Worm (Caenorhabditis elegans) whole organism, late embryonic: ENCODE data around the gene K08E7.5.

Source experiments
- C38D4.7 ChIP-seq: fragments of 200-800 bp; sonication (Bioruptor generic); optimal IDR thresholded peaks from 2 replicates; lab custom pipeline; 2018; ENCODE audit warnings: mild to moderate bottlenecking, missing genetic modification characterization, moderate library complexity, missing compliant biosample characterization
- K02D7.2 ChIP-seq: sonication (generic microtip); optimal IDR thresholded peaks from 2 replicates; lab custom pipeline; 2017; ENCODE audit warnings: mild to moderate bottlenecking, missing genetic modification characterization, missing compliant biosample characterization
- ama-1 ChIP-seq: fragments of 150-350 bp; optimal IDR thresholded peaks from 2 replicates; lab custom pipeline; 2014
- ceh-14 ChIP-seq: sonication (generic microtip); optimal IDR thresholded peaks from 2 replicates; lab custom pipeline; 2016; ENCODE audit warnings: missing genotype, missing genetic modification characterization, missing compliant biosample characterization
- ceh-19 ChIP-seq: fragments of 200-800 bp; sonication (Bioruptor generic); optimal IDR thresholded peaks from 2 replicates; lab custom pipeline; 2018; ENCODE audit warnings: mild to moderate bottlenecking, missing genetic modification characterization, missing compliant biosample characterization
- ceh-9 ChIP-seq: sonication (generic microtip); optimal IDR thresholded peaks from 2 replicates; lab custom pipeline; 2016; ENCODE audit warnings: mild to moderate bottlenecking, missing genetic modification characterization, inconsistent platforms, missing compliant biosample characterization
- eyg-1 ChIP-seq: sonication (generic microtip); optimal IDR thresholded peaks from 2 replicates; lab custom pipeline; 2016; ENCODE audit warnings: missing genotype, missing genetic modification characterization, missing compliant biosample characterization
- fkh-10 ChIP-seq: fragments of 150-350 bp; optimal IDR thresholded peaks from 2 replicates; lab custom pipeline; 2014; ENCODE audit warnings: missing biosample characterization, missing genetic modification reagents, missing genetic modification characterization
- gmeb-2 ChIP-seq: sonication (generic microtip); optimal IDR thresholded peaks from 2 replicates; lab custom pipeline; 2016; ENCODE audit warnings: missing genetic modification characterization, inconsistent platforms, missing compliant biosample characterization
- nhr-11 ChIP-seq: fragments of 150-350 bp; optimal IDR thresholded peaks from 2 replicates; lab custom pipeline; 2014; ENCODE audit warnings: missing biosample characterization, missing genetic modification characterization
- syd-9 ChIP-seq: sonication (generic microtip); optimal IDR thresholded peaks from 2 replicates; lab custom pipeline; 2016; ENCODE audit warnings: mild to moderate bottlenecking, missing genetic modification characterization, moderate library complexity, missing compliant biosample characterization

DNA sequence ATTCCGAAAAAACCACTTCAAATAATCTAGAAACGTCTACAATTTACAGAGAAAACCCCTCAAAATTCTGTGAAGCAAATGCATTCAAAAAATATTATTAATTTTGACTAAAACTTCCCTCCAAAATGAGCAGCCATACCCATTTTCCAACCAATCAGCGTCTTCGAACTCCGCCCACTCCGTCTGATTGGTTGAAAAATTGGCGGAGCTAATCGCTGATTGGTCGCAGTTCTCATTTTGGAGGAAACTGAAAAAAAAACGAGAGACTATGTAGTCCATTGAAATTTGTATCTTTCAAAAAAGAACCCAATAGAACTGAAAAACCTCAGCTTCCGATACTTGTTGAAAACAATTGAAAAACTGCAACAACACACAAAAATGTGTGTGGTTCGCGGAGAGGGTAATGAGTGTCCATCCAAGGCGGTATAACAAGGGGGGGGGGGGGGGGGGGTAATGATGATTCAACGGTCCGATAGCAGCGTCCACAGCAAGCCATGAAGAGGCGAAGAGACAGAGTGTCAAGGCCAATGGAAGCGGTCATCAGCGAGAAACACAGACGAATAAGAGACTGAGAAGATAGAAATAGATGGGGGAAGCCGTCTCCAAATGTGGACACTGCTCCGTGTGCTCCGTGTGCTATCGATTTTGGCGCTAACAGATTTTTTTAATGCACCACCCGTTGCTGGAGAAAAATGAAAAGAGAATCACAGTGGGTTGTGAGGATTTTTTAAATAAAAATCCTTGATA lies 43.9 kb downstream of the K08E7.5 start:
- TF ChIP-seq C38D4.7 (no peak), nhr-11 (tag; lab: Kevin White, UChicago) (no peak), ceh-19 (GFP tag; lab: Kevin White, UChicago) (no peak), ama-1 (lab: Kevin White, UChicago) (no peak), ceh-9 (tag; lab: Kevin White, UChicago) (no peak), gmeb-2 (tag; lab: Kevin White, UChicago) (no peak), syd-9 (tag; lab: Kevin White, UChicago) (no peak), K02D7.2 (no peak), eyg-1 (no peak), ceh-14 (tag; lab: Kevin White, UChicago) (no peak), fkh-10 (GFP tag; lab: Kevin White, UChicago) (no peak)
